Worm (Caenorhabditis elegans) whole organism, L4 larva: ENCODE results near the gene snf-9.

Experiments
- F10B5.3 ChIP-seq: sonication (generic microtip); optimal IDR thresholded peaks from 2 replicates; lab custom pipeline; 2016; ENCODE audit warnings: mild to moderate bottlenecking, missing genetic modification characterization, missing compliant biosample characterization
- F49E8.2 ChIP-seq: sonication (generic microtip); optimal IDR thresholded peaks from 2 replicates; lab custom pipeline; 2016; ENCODE audit warnings: missing compliant biosample characterization, mild to moderate bottlenecking, missing genetic modification characterization, borderline replicate concordance
- T20F7.1 ChIP-seq: fragments of 200-800 bp; sonication (Bioruptor generic); optimal IDR thresholded peaks from 2 replicates; lab custom pipeline; 2018; ENCODE audit warnings: mild to moderate bottlenecking, missing genetic modification characterization, missing compliant biosample characterization
- Y5F2A.4 ChIP-seq: fragments of 200-800 bp; sonication (Bioruptor generic); optimal IDR thresholded peaks from 2 replicates; lab custom pipeline; 2018; ENCODE audit warnings: mild to moderate bottlenecking, missing genetic modification characterization, missing compliant biosample characterization
- Y75B8A.6 ChIP-seq: fragments of 200-800 bp; sonication (Bioruptor generic); IDR thresholded peaks from 2 replicates; pipeline ENCODE4 v1.3.6; 2022; ENCODE audit warnings: missing genetic modification reagents, missing genetic modification characterization, missing compliant biosample characterization
- ZK337.2 ChIP-seq: fragments of 200-800 bp; sonication (Bioruptor generic); IDR thresholded peaks from 2 replicates; pipeline ENCODE4 v1.3.6; 2022; ENCODE audit warnings: missing genetic modification reagents, missing genetic modification characterization, missing compliant biosample characterization
- aha-1 ChIP-seq: fragments of 150-350 bp; peaks from one replicate; lab custom pipeline; 2014; ENCODE audit warnings: missing biosample characterization, missing genetic modification characterization
- aly-2 ChIP-seq: sonication (generic microtip); optimal IDR thresholded peaks from 2 replicates; lab custom pipeline; 2018; ENCODE audit warnings: missing biosample characterization, missing genetic modification characterization
- ceh-32 ChIP-seq: sonication (generic microtip); optimal IDR thresholded peaks from 2 replicates; lab custom pipeline; 2016; ENCODE audit warnings: mild to moderate bottlenecking, missing genetic modification characterization, missing compliant biosample characterization; ENCODE audit not compliant: poor library complexity
- ceh-82 ChIP-seq: sonication (generic microtip); optimal IDR thresholded peaks from 2 replicates; lab custom pipeline; 2017; ENCODE audit warnings: missing biosample characterization, missing genetic modification characterization
- ces-1 ChIP-seq: fragments of 150-350 bp; sonication (generic microtip); optimal IDR thresholded peaks from 4 replicates; lab custom pipeline; 2014; ENCODE audit warnings: missing biosample characterization, missing genetic modification reagents, missing genetic modification characterization
- daf-8 ChIP-seq: fragments of 200-800 bp; sonication (Bioruptor generic); IDR thresholded peaks from 2 replicates; pipeline ENCODE4 v1.3.6; 2022; ENCODE audit warnings: missing genetic modification characterization, missing compliant biosample characterization
- dmd-6 ChIP-seq: fragments of 200-800 bp; sonication (Bioruptor generic); IDR thresholded peaks from 2 replicates; pipeline ENCODE4 v1.3.6; 2022; ENCODE audit warnings: missing genetic modification reagents, missing genetic modification characterization, missing compliant biosample characterization
- dpl-1 ChIP-seq: fragments of 150-350 bp; optimal IDR thresholded peaks from 2 replicates; lab custom pipeline; 2014; ENCODE audit warnings: missing biosample characterization, missing genetic modification reagents, missing genetic modification characterization
- duxl-1 ChIP-seq: sonication (generic microtip); optimal IDR thresholded peaks from 2 replicates; lab custom pipeline; 2016; ENCODE audit warnings: mild to moderate bottlenecking, missing genetic modification characterization, moderate library complexity, missing compliant biosample characterization; ENCODE audit not compliant: poor library complexity
- egl-27 ChIP-seq: sonication (generic microtip); optimal IDR thresholded peaks from 3 replicates; lab custom pipeline; 2017; ENCODE audit warnings: missing biosample characterization, missing genetic modification reagents, missing genetic modification characterization
- egl-43 ChIP-seq: fragments of 200-800 bp; sonication (Bioruptor generic); IDR thresholded peaks from 2 replicates; pipeline ENCODE4 v1.3.6; 2022; ENCODE audit warnings: missing genetic modification reagents, missing genetic modification characterization, missing compliant biosample characterization
- fos-1 ChIP-seq: fragments of 150-350 bp; optimal IDR thresholded peaks from 2 replicates; lab custom pipeline; 2014; ENCODE audit warnings: missing biosample characterization, missing genetic modification characterization
- gei-8 ChIP-seq: fragments of 200-800 bp; sonication (Bioruptor generic); optimal IDR thresholded peaks from 2 replicates; lab custom pipeline; 2018; ENCODE audit warnings: mild to moderate bottlenecking, missing genetic modification characterization, missing compliant biosample characterization
- hlh-11 ChIP-seq: fragments of 200-800 bp; sonication (Bioruptor generic); optimal IDR thresholded peaks from 2 replicates; lab custom pipeline; 2018; ENCODE audit warnings: mild to moderate bottlenecking, missing genetic modification characterization, missing compliant biosample characterization
- hlh-30 ChIP-seq: sonication (generic microtip); optimal IDR thresholded peaks from 2 replicates; lab custom pipeline; 2017; ENCODE audit warnings: antibody characterized with exemption, mild to moderate bottlenecking, missing genetic modification characterization, missing compliant biosample characterization; ENCODE audit not compliant: insufficient read depth
- lim-7 ChIP-seq: fragments of 200-800 bp; sonication (Bioruptor generic); IDR thresholded peaks from 2 replicates; pipeline ENCODE4 v1.3.6; 2022; ENCODE audit warnings: missing genetic modification characterization, missing compliant biosample characterization
- lin-1 ChIP-seq: fragments of 200-800 bp; sonication (Bioruptor generic); IDR thresholded peaks from 2 replicates; pipeline ENCODE4 v1.3.6; 2022; ENCODE audit warnings: missing genetic modification reagents, missing genetic modification characterization, missing compliant biosample characterization
- madf-5 ChIP-seq, 2 experiments: fragments of 200-800 bp; sonication (Bioruptor generic); IDR thresholded peaks; 2 replicates each; pipeline ENCODE4 v1.3.6; 2022; ENCODE audit warnings: missing compliant biosample characterization in 2 of 2, missing genetic modification characterization in 2 of 2
- mxl-3 ChIP-seq: fragments of 200-800 bp; sonication (Bioruptor generic); optimal IDR thresholded peaks from 2 replicates; lab custom pipeline; 2018; ENCODE audit warnings: mild to moderate bottlenecking, missing genetic modification characterization, missing compliant biosample characterization
- nhr-102 ChIP-seq: sonication (generic microtip); optimal IDR thresholded peaks from 2 replicates; lab custom pipeline; 2016; ENCODE audit warnings: mild to moderate bottlenecking, missing genetic modification characterization, moderate library complexity, missing compliant biosample characterization
- nhr-11 ChIP-seq: fragments of 150-350 bp; optimal IDR thresholded peaks from 2 replicates; lab custom pipeline; 2014; ENCODE audit warnings: missing biosample characterization, missing genetic modification characterization
- nhr-237 ChIP-seq: sonication (generic microtip); optimal IDR thresholded peaks from 2 replicates; lab custom pipeline; 2017; ENCODE audit warnings: missing biosample characterization, missing genetic modification characterization
- nhr-25 ChIP-seq: sonication (generic microtip); optimal IDR thresholded peaks from 2 replicates; lab custom pipeline; 2017; ENCODE audit warnings: missing genetic modification characterization, mild to moderate bottlenecking, missing compliant biosample characterization, antibody characterized with exemption, moderate library complexity, borderline replicate concordance; ENCODE audit not compliant: insufficient read depth
- nhr-28 ChIP-seq: fragments of 150-350 bp; optimal IDR thresholded peaks from 2 replicates; lab custom pipeline; 2014; ENCODE audit warnings: missing biosample characterization, missing genetic modification characterization
- nhr-42 ChIP-seq: fragments of 200-800 bp; sonication (Bioruptor generic); IDR thresholded peaks from 2 replicates; pipeline ENCODE4 v1.3.6; 2022; ENCODE audit warnings: missing genetic modification characterization, missing compliant biosample characterization
- nhr-6 ChIP-seq: fragments of 150-350 bp; optimal IDR thresholded peaks from 2 replicates; lab custom pipeline; 2014; ENCODE audit warnings: missing biosample characterization, missing genetic modification characterization
- pha-4 ChIP-seq, 2 experiments: fragments of 150-350 bp in 1 of 2; fragments of 200-800 bp in 1 of 2; sonication (Bioruptor generic) in 1 of 2; IDR thresholded peaks in 1 of 2; optimal IDR thresholded peaks in 1 of 2; 2 replicates each; pipeline versions ENCODE4 v1.3.6 to Lab custom; 2014 to 2022; ENCODE audit warnings: missing genetic modification characterization in 2 of 2, missing genetic modification reagents in 2 of 2, missing biosample characterization in 1 of 2, missing compliant biosample characterization in 1 of 2
- sdz-12 ChIP-seq: fragments of 200-800 bp; sonication (Bioruptor generic); optimal IDR thresholded peaks from 2 replicates; lab custom pipeline; 2018; ENCODE audit warnings: mild to moderate bottlenecking, missing genetic modification characterization, missing compliant biosample characterization
- set-16 ChIP-seq: fragments of 200-800 bp; sonication (Bioruptor generic); IDR thresholded peaks from 2 replicates; pipeline ENCODE4 v1.3.6; 2022; ENCODE audit warnings: missing genetic modification reagents, missing genetic modification characterization, missing compliant biosample characterization
- snpc-4 ChIP-seq: fragments of 150-350 bp; optimal IDR thresholded peaks from 2 replicates; lab custom pipeline; 2014; ENCODE audit warnings: missing biosample characterization, missing genetic modification characterization
- tag-97 ChIP-seq: fragments of 200-800 bp; sonication (Bioruptor generic); IDR thresholded peaks from 2 replicates; pipeline ENCODE4 v1.3.6; 2022; ENCODE audit warnings: missing genetic modification characterization, missing compliant biosample characterization
- tra-1 ChIP-seq: fragments of 200-800 bp; sonication (Bioruptor generic); IDR thresholded peaks from 2 replicates; pipeline ENCODE4 v1.3.6; 2022; ENCODE audit warnings: missing genetic modification reagents, missing genetic modification characterization, missing compliant biosample characterization
- unc-39 ChIP-seq: sonication (generic microtip); optimal IDR thresholded peaks from 2 replicates; lab custom pipeline; 2017; ENCODE audit warnings: missing biosample characterization, missing genetic modification characterization
- zip-11 ChIP-seq: fragments of 200-800 bp; sonication (Bioruptor generic); IDR thresholded peaks from 2 replicates; pipeline ENCODE4 v1.3.6; 2022; ENCODE audit warnings: missing genetic modification characterization, missing compliant biosample characterization
- zip-2 ChIP-seq: fragments of 150-350 bp; optimal IDR thresholded peaks from 2 replicates; lab custom pipeline; 2014; ENCODE audit warnings: missing biosample characterization, missing genetic modification characterization
- ztf-11 ChIP-seq: fragments of 150-350 bp; optimal IDR thresholded peaks from 2 replicates; lab custom pipeline; 2014; ENCODE audit warnings: missing biosample characterization, missing genetic modification characterization

The snf-9 gene

DNA sequence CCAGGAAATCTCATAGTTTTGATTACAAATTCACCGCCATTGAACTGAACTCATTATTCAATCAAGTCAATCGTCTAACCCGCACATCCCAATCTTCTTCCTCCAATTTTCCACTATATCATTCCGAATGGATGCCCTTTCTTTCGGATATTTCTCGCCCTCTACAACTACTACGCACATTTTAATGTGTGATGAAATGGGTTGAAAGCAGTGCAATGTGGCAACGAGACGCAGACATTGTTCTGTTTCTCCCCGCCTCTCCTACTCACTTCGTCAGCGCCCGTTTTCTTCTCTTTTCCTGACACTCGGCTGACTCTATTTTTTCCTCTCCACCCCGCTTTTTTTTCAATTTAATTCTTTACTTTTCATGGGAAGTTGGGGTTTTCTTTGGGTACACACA lies 43.3 kb upstream of the snf-9 start (continued):
- TF ChIP-seq Y5F2A.4 (GFP tag; lab: Kevin White, UChicago), result no peak
- TF ChIP-seq T20F7.1 (GFP tag; lab: Kevin White, UChicago), result no peak
- peak; percentile 46 for TF ChIP-seq hlh-30
- TF ChIP-seq F10B5.3 (tag; lab: Kevin White, UChicago), result no peak
- no peak for TF ChIP-seq tra-1
- peak; percentile 35 for TF ChIP-seq mxl-3
- no peak for TF ChIP-seq ceh-32 (tag; lab: Kevin White, UChicago)
- TF ChIP-seq nhr-25 (tag; lab: Kevin White, UChicago), result no peak
- TF ChIP-seq ZK337.2 (GFP tag; lab: Robert Waterston, UW), result no peak
- TF ChIP-seq daf-8 (GFP tag; lab: Robert Waterston, UW), result no peak
- TF ChIP-seq nhr-28 (tag; lab: Kevin White, UChicago), result peak; percentile 50
- no peak for TF ChIP-seq Y75B8A.6 (GFP tag; lab: Robert Waterston, UW)
- no peak for TF ChIP-seq snpc-4 (tag; lab: Kevin White, UChicago)
- no peak for TF ChIP-seq zip-11 (GFP tag; lab: Robert Waterston, UW)
- no peak for TF ChIP-seq egl-43 (GFP tag; lab: Robert Waterston, UW)
- TF ChIP-seq aha-1 (tag; lab: Kevin White, UChicago), result peak; percentile 97
- no peak for TF ChIP-seq nhr-6 (tag; lab: Kevin White, UChicago)
- peak; percentile 35 for TF ChIP-seq dpl-1
- TF ChIP-seq F49E8.2, result no peak
- no peak for TF ChIP-seq egl-27 (tag; lab: Kevin White, UChicago)
- TF ChIP-seq hlh-11, result peak; percentile 47
- no peak for TF ChIP-seq unc-39
- no peak for TF ChIP-seq ces-1 (GFP tag; lab: Kevin White, UChicago)
- TF ChIP-seq madf-5 (GFP tag; IDR thresholded peaks at IDR 0.05; lab: Robert Waterston, UW), result no peak
- TF ChIP-seq nhr-42, result no peak
- no peak for TF ChIP-seq pha-4 (GFP tag; IDR thresholded peaks at IDR 0.05; lab: Robert Waterston, UW)
- no peak for TF ChIP-seq pha-4 (tag; optimal IDR thresholded peaks at IDR 0.05; lab: Kevin White, UChicago)
- no peak for TF ChIP-seq nhr-11 (tag; lab: Kevin White, UChicago)
- TF ChIP-seq dmd-6 (GFP tag; lab: Robert Waterston, UW), result peak; percentile 32; the same call in 1 of the 2 replicates

- no peak for TF ChIP-seq ztf-11 (tag; lab: Kevin White, UChicago)
- TF ChIP-seq sdz-12 (GFP tag; lab: Kevin White, UChicago), result no peak
- TF ChIP-seq duxl-1, result no peak
- TF ChIP-seq ceh-82, result no peak
- no peak for TF ChIP-seq ZK337.2 (GFP tag; lab: Robert Waterston, UW)
- no peak for TF ChIP-seq aly-2
- TF ChIP-seq fos-1 (tag; lab: Kevin White, UChicago), result no peak
- no peak for TF ChIP-seq lim-7 (GFP tag; lab: Robert Waterston, UW)
- TF ChIP-seq nhr-102 (tag; lab: Kevin White, UChicago), result no peak
- TF ChIP-seq tag-97 (GFP tag; lab: Robert Waterston, UW), result no peak
- no peak for TF ChIP-seq lin-1 (GFP tag; lab: Robert Waterston, UW)
- TF ChIP-seq ces-1 (GFP tag; lab: Kevin White, UChicago), result no peak
- TF ChIP-seq gei-8, result no peak
- TF ChIP-seq nhr-237, result no peak
- TF ChIP-seq nhr-28 (tag; lab: Kevin White, UChicago), result no peak
- no peak for TF ChIP-seq set-16 (GFP tag; lab: Robert Waterston, UW)
- TF ChIP-seq zip-2 (tag; lab: Kevin White, UChicago), result no peak
These were observed 42.9 kb upstream of the snf-9 start, which contains the start of gene atgp-1 for ce11 chrIV:17269042-17269441. TSS of gene atgp-1 (plus strand) at chrIV:17269342.
